Fruit fly (Drosophila melanogaster) whole organism, embryonic: ENCODE measurements around the gene CG18649.

Source experiments
- Antp ChIP-seq: fragments of 200-800 bp; sonication (Bioruptor generic); optimal IDR thresholded peaks from 3 replicates; lab custom pipeline; 2016; ENCODE audit warnings: missing biosample characterization, missing genetic modification characterization
- BEAF-32 ChIP-seq: fragments of 200-800 bp; sonication (Bioruptor generic); optimal IDR thresholded peaks from 3 replicates; lab custom pipeline; 2017; ENCODE audit warnings: missing biosample characterization, missing genetic modification characterization, mild to moderate bottlenecking, moderate library complexity, missing genetic modification reagents
- Bdp1 ChIP-seq: fragments of 200-800 bp; sonication (Bioruptor generic); optimal IDR thresholded peaks from 3 replicates; lab custom pipeline; 2016; ENCODE audit warnings: missing biosample characterization, missing genetic modification characterization
- Bgb ChIP-seq: fragments of 200-800 bp; sonication (Bioruptor generic); IDR thresholded peaks from 2 replicates; pipeline ENCODE4 v1.3.6; 2022; ENCODE audit warnings: missing biosample characterization, missing genetic modification characterization; ENCODE audit not compliant: partially characterized antibody
- Blimp-1 ChIP-seq: fragments of 200-800 bp; sonication (Bioruptor generic); optimal IDR thresholded peaks from 3 replicates; lab custom pipeline; 2018; ENCODE audit warnings: missing biosample characterization, missing genetic modification characterization, mild to moderate bottlenecking, moderate library complexity, missing genetic modification reagents
- CG11093 ChIP-seq: fragments of 200-800 bp; sonication (Bioruptor generic); IDR thresholded peaks from 3 replicates; pipeline ENCODE4 v1.3.6; 2022; ENCODE audit warnings: missing biosample characterization, missing genetic modification characterization
- CG11247 ChIP-seq: fragments of 200-800 bp; sonication (Bioruptor generic); IDR thresholded peaks from 2 replicates; pipeline ENCODE4 v1.3.6; 2022; ENCODE audit warnings: missing biosample characterization, missing genetic modification characterization
- CG12236 ChIP-seq: fragments of 200-800 bp; sonication (Bioruptor generic); optimal IDR thresholded peaks from 2 replicates; lab custom pipeline; 2016; ENCODE audit warnings: missing biosample characterization, missing genetic modification characterization
- CG1233 ChIP-seq: fragments of 200-800 bp; sonication (Bioruptor generic); optimal IDR thresholded peaks from 4 replicates; lab custom pipeline; 2018; ENCODE audit warnings: missing biosample characterization, mild to moderate bottlenecking, missing genetic modification characterization
- CG14014 ChIP-seq: fragments of 200-800 bp; sonication (Bioruptor generic); IDR thresholded peaks from 2 replicates; pipeline ENCODE4 v1.3.6; 2022; ENCODE audit warnings: missing biosample characterization, missing genetic modification characterization
- CG1602 ChIP-seq: fragments of 200-800 bp; sonication (Bioruptor generic); optimal IDR thresholded peaks from 3 replicates; lab custom pipeline; 2016; ENCODE audit warnings: missing biosample characterization, missing genetic modification characterization
- CG18619 ChIP-seq: fragments of 200-800 bp; sonication (Bioruptor generic); optimal IDR thresholded peaks from 3 replicates; lab custom pipeline; 2017; ENCODE audit warnings: missing biosample characterization, mild to moderate bottlenecking, missing genetic modification characterization
- CG31224 ChIP-seq: fragments of 200-800 bp; sonication (Bioruptor generic); IDR thresholded peaks from 2 replicates; pipeline ENCODE4 v1.3.6; 2022; ENCODE audit warnings: missing biosample characterization, missing genetic modification characterization
- CG3281 ChIP-seq: fragments of 200-800 bp; sonication (Bioruptor generic); optimal IDR thresholded peaks from 3 replicates; lab custom pipeline; 2017; ENCODE audit warnings: missing biosample characterization, mild to moderate bottlenecking, missing genetic modification characterization
- CG3407 ChIP-seq: fragments of 200-800 bp; sonication (Bioruptor generic); optimal IDR thresholded peaks from 2 replicates; lab custom pipeline; 2018; ENCODE audit warnings: missing biosample characterization, mild to moderate bottlenecking, missing genetic modification characterization
- CG6765 ChIP-seq: fragments of 200-800 bp; sonication (Bioruptor generic); optimal IDR thresholded peaks from 3 replicates; lab custom pipeline; 2017; ENCODE audit warnings: missing biosample characterization, mild to moderate bottlenecking, missing genetic modification characterization
- CG7271 ChIP-seq: fragments of 200-800 bp; sonication (Bioruptor generic); optimal IDR thresholded peaks from 2 replicates; lab custom pipeline; 2018; ENCODE audit warnings: missing biosample characterization, mild to moderate bottlenecking, missing genetic modification characterization, moderate library complexity
- CG7372 ChIP-seq: fragments of 200-800 bp; sonication (Bioruptor generic); IDR thresholded peaks from 2 replicates; pipeline ENCODE4 v1.3.6; 2022; ENCODE audit warnings: missing biosample characterization, missing genetic modification characterization
- CG7786 ChIP-seq: fragments of 200-800 bp; sonication (Bioruptor generic); optimal IDR thresholded peaks from 2 replicates; lab custom pipeline; 2016; ENCODE audit warnings: missing biosample characterization, missing genetic modification characterization
- CG7928 ChIP-seq: fragments of 200-800 bp; sonication (Bioruptor generic); optimal IDR thresholded peaks from 2 replicates; lab custom pipeline; 2017; ENCODE audit warnings: missing biosample characterization, mild to moderate bottlenecking, missing genetic modification characterization
- CG9817 ChIP-seq: fragments of 200-800 bp; sonication (Bioruptor generic); optimal IDR thresholded peaks from 2 replicates; lab custom pipeline; 2018; ENCODE audit warnings: missing biosample characterization, mild to moderate bottlenecking, missing genetic modification characterization, moderate library complexity
- CG9876 ChIP-seq: fragments of 200-800 bp; sonication (Bioruptor generic); optimal IDR thresholded peaks from 2 replicates; lab custom pipeline; 2016; ENCODE audit warnings: missing biosample characterization, missing genetic modification characterization
- D19B ChIP-seq: fragments of 200-800 bp; sonication (Bioruptor generic); optimal IDR thresholded peaks from 2 replicates; lab custom pipeline; 2017; ENCODE audit warnings: missing biosample characterization, mild to moderate bottlenecking, missing genetic modification characterization
- Elba2 ChIP-seq: fragments of 200-800 bp; sonication (Bioruptor generic); optimal IDR thresholded peaks from 3 replicates; lab custom pipeline; 2016; ENCODE audit warnings: missing biosample characterization, missing genetic modification characterization
- HLHmδ ChIP-seq: fragments of 200-800 bp; sonication (Bioruptor generic); optimal IDR thresholded peaks from 2 replicates; lab custom pipeline; 2018; ENCODE audit warnings: missing biosample characterization, mild to moderate bottlenecking, missing genetic modification characterization, moderate library complexity
- Hr3 ChIP-seq: fragments of 200-800 bp; sonication (Bioruptor generic); optimal IDR thresholded peaks from 3 replicates; lab custom pipeline; 2016; ENCODE audit warnings: missing biosample characterization, missing genetic modification characterization
- Hsf ChIP-seq: fragments of 200-800 bp; sonication (Bioruptor generic); optimal IDR thresholded peaks from 3 replicates; lab custom pipeline; 2016; ENCODE audit warnings: missing biosample characterization, missing genetic modification characterization
- Lim3 ChIP-seq: fragments of 200-800 bp; sonication (Bioruptor generic); IDR thresholded peaks from 2 replicates; pipeline ENCODE4 v1.3.6; 2022; ENCODE audit warnings: missing biosample characterization, missing genetic modification characterization
- MESR4 ChIP-seq: fragments of 200-800 bp; sonication (Bioruptor generic); optimal IDR thresholded peaks from 2 replicates; lab custom pipeline; 2018; ENCODE audit warnings: missing biosample characterization, mild to moderate bottlenecking, missing genetic modification characterization, moderate library complexity
- Max ChIP-seq: fragments of 200-800 bp; sonication (Bioruptor generic); optimal IDR thresholded peaks from 2 replicates; lab custom pipeline; 2016; ENCODE audit warnings: missing biosample characterization, mild to moderate bottlenecking, missing genetic modification characterization
- Mrtf ChIP-seq: fragments of 200-800 bp; sonication (Bioruptor generic); IDR thresholded peaks from 3 replicates; pipeline ENCODE4 v1.3.6; 2022; ENCODE audit warnings: missing biosample characterization, missing genetic modification characterization
- Xbp1 ChIP-seq: fragments of 200-800 bp; sonication (Bioruptor generic); optimal IDR thresholded peaks from 3 replicates; lab custom pipeline; 2016; ENCODE audit warnings: missing biosample characterization, mild to moderate bottlenecking, missing genetic modification characterization
- ap ChIP-seq: fragments of 200-800 bp; sonication (Bioruptor generic); IDR thresholded peaks from 2 replicates; pipeline ENCODE4 v1.3.6; 2022; ENCODE audit warnings: missing biosample characterization, missing genetic modification characterization
- cas ChIP-seq: fragments of 200-800 bp; sonication (Bioruptor generic); IDR thresholded peaks from 2 replicates; pipeline ENCODE4 v1.3.6; 2022; ENCODE audit warnings: missing biosample characterization, missing genetic modification characterization
- cg ChIP-seq: fragments of 200-800 bp; sonication (Bioruptor generic); optimal IDR thresholded peaks from 3 replicates; lab custom pipeline; 2019; ENCODE audit warnings: missing biosample characterization, mild to moderate bottlenecking, missing genetic modification characterization, moderate library complexity
- danr ChIP-seq: fragments of 200-800 bp; sonication (Bioruptor generic); IDR thresholded peaks from 2 replicates; pipeline ENCODE4 v1.3.6; 2022; ENCODE audit warnings: missing biosample characterization, missing genetic modification characterization
- emc ChIP-seq: fragments of 200-800 bp; sonication (Bioruptor generic); optimal IDR thresholded peaks from 2 replicates; lab custom pipeline; 2016; ENCODE audit warnings: missing biosample characterization, missing genetic modification characterization
- eyg ChIP-seq: fragments of 200-800 bp; sonication (Bioruptor generic); optimal IDR thresholded peaks from 3 replicates; lab custom pipeline; 2016; ENCODE audit warnings: missing biosample characterization, missing genetic modification characterization
- gt ChIP-seq: fragments of 200-800 bp; sonication (Bioruptor generic); IDR thresholded peaks from 2 replicates; pipeline ENCODE4 v1.3.6; 2022; ENCODE audit warnings: missing biosample characterization, missing genetic modification characterization
- mam ChIP-seq: fragments of 200-800 bp; sonication (Bioruptor generic); optimal IDR thresholded peaks from 3 replicates; lab custom pipeline; 2016; ENCODE audit warnings: missing biosample characterization, missing genetic modification characterization
- odd ChIP-seq: fragments of 200-800 bp; sonication (Bioruptor generic); optimal IDR thresholded peaks from 2 replicates; lab custom pipeline; 2017; ENCODE audit warnings: missing biosample characterization, mild to moderate bottlenecking, missing genetic modification characterization
- pfk ChIP-seq: fragments of 200-800 bp; sonication (Bioruptor generic); optimal IDR thresholded peaks from 2 replicates; lab custom pipeline; 2018; ENCODE audit warnings: missing biosample characterization, mild to moderate bottlenecking, missing genetic modification characterization, moderate library complexity
- pum ChIP-seq: fragments of 200-800 bp; sonication (Bioruptor generic); optimal IDR thresholded peaks from 2 replicates; lab custom pipeline; 2016; ENCODE audit warnings: missing biosample characterization, missing genetic modification characterization
- schlank ChIP-seq: fragments of 200-800 bp; sonication (Bioruptor generic); optimal IDR thresholded peaks from 2 replicates; lab custom pipeline; 2018; ENCODE audit warnings: missing biosample characterization, mild to moderate bottlenecking, missing genetic modification characterization
- scrt ChIP-seq: fragments of 200-800 bp; sonication (Bioruptor generic); optimal IDR thresholded peaks from 2 replicates; lab custom pipeline; 2018; ENCODE audit warnings: missing biosample characterization, mild to moderate bottlenecking, missing genetic modification characterization, moderate library complexity
- sens-2 ChIP-seq: fragments of 200-800 bp; sonication (Bioruptor generic); IDR thresholded peaks from 2 replicates; pipeline ENCODE4 v1.3.6; 2022; ENCODE audit warnings: missing biosample characterization, missing genetic modification characterization
- shn ChIP-seq: fragments of 200-800 bp; sonication (Bioruptor generic); optimal IDR thresholded peaks from 3 replicates; lab custom pipeline; 2016; ENCODE audit warnings: missing biosample characterization, missing genetic modification characterization
- stc ChIP-seq: fragments of 200-800 bp; sonication (Bioruptor generic); IDR thresholded peaks from 2 replicates; pipeline ENCODE4 v1.3.6; 2022; ENCODE audit warnings: missing biosample characterization, missing genetic modification characterization
- tap ChIP-seq: fragments of 200-800 bp; optimal IDR thresholded peaks from 3 replicates; lab custom pipeline; 2019; ENCODE audit warnings: missing biosample characterization, mild to moderate bottlenecking, missing genetic modification characterization, moderate library complexity
- ttk ChIP-seq: fragments of 200-800 bp; sonication (Bioruptor generic); IDR thresholded peaks from 2 replicates; pipeline ENCODE4 v2.1.2; 2022; ENCODE audit warnings: missing biosample characterization, missing genetic modification characterization
- yki ChIP-seq: fragments of >200 bp; optimal IDR thresholded peaks from 3 replicates; lab custom pipeline; 2018
- zfh2 ChIP-seq: fragments of 200-800 bp; sonication (Bioruptor generic); optimal IDR thresholded peaks from 2 replicates; lab custom pipeline; 2016; ENCODE audit warnings: missing biosample characterization, missing genetic modification characterization

The CG18649 gene

DNA sequence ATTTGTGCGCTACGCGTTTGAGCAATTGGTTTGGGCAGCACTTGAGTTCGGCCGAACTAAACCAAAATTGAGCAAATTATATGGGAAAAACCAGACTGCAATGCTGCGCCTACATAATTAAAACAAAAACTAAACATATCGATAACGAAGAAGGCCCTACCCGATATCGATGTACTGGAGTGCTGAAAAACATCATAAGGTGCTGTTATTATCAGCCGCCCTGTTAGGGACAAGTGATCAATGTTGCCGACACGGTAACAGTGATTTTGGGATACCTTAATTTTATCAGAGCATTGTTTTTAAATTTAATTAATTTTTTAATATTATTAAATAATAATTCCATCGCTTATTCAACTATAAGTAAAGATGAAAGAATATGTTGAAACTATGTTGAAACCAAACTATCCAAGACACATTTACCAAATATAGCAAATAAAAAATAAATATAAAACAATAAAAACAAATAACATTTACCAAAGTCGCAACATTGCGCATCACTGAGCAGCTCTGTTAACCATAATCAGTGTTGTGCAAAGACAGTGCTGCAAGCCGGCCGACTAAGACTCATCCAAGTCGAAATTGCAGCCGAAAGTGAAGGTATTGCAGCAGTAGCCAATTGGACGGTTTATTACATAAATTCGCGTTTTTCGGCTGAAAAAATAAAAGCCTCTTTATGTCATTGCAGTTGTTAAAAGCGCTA is 40.8 kb upstream of the CG18649 start, which contains the start of the genes sstn, Plp and GlyRS (continued):
- no peak for TF ChIP-seq CG11247 (GFP tag; lab: Robert Waterston, UW)
- no peak for TF ChIP-seq Mrtf (GFP tag; lab: Robert Waterston, UW)
- no peak for TF ChIP-seq Bdp1
- no peak for TF ChIP-seq shn (GFP tag; lab: Kevin White, UChicago)
- no peak for TF ChIP-seq gt (GFP tag; lab: Robert Waterston, UW)
- peak; percentile 72 for TF ChIP-seq MESR4 (GFP tag; lab: Kevin White, UChicago)
- no peak for TF ChIP-seq D19B (GFP tag; lab: Kevin White, UChicago)
- TF ChIP-seq Hr3 (GFP tag; lab: Kevin White, UChicago) = peak; percentile 51
- no peak for TF ChIP-seq sens-2 (GFP tag; lab: Robert Waterston, UW)
- no peak for TF ChIP-seq HLHmδ (GFP tag; lab: Kevin White, UChicago)
- peak; percentile 26 for TF ChIP-seq CG1602
- TF ChIP-seq CG7786 (GFP tag; lab: Kevin White, UChicago) = no peak
- no peak for TF ChIP-seq cg (GFP tag; lab: Kevin White, UChicago)
- no peak for TF ChIP-seq ap (GFP tag; lab: Robert Waterston, UW)
- TF ChIP-seq pfk = no peak
- TF ChIP-seq CG9817 (tag; lab: Kevin White, UChicago) = peak; percentile 42
- no peak for TF ChIP-seq CG9876
- TF ChIP-seq CG3281 = peak; percentile 39
- no peak for TF ChIP-seq mam (GFP tag; lab: Kevin White, UChicago)
- TF ChIP-seq schlank (tag; lab: Kevin White, UChicago) = no peak
- TF ChIP-seq zfh2 (GFP tag; lab: Kevin White, UChicago) = peak; percentile 14
- TF ChIP-seq scrt = no peak
- TF ChIP-seq ttk = no peak
- TF ChIP-seq Xbp1 = peak; percentile 40
- TF ChIP-seq CG11093 = no peak
- TF ChIP-seq CG31224 (GFP tag; lab: Robert Waterston, UW) = no peak
- no peak for TF ChIP-seq yki (lab: Kevin White, UChicago)
- TF ChIP-seq CG18619 (GFP tag; lab: Kevin White, UChicago) = peak; percentile 57
- TF ChIP-seq Blimp-1 = peak; percentile 40
- no peak for TF ChIP-seq CG1233 (GFP tag; lab: Kevin White, UChicago)
- no peak for TF ChIP-seq pum (GFP tag; lab: Kevin White, UChicago)
- peak; percentile 5 for TF ChIP-seq Hsf
- no peak for TF ChIP-seq Lim3 (GFP tag; lab: Robert Waterston, UW)
- no peak for TF ChIP-seq CG7928 (GFP tag; lab: Kevin White, UChicago)
- no peak for TF ChIP-seq emc (GFP tag; lab: Kevin White, UChicago)
- no peak for TF ChIP-seq stc (GFP tag; lab: Robert Waterston, UW)
- TF ChIP-seq CG3407 (GFP tag; lab: Kevin White, UChicago) = peak; percentile 28
- no peak for TF ChIP-seq cas (GFP tag; lab: Robert Waterston, UW)
- TF ChIP-seq CG14014 (GFP tag; lab: Robert Waterston, UW) = no peak
- no peak for TF ChIP-seq tap (tag; lab: Kevin White, UChicago)
- TF ChIP-seq odd = no peak
- peak; percentile 70 for TF ChIP-seq BEAF-32
- no peak for TF ChIP-seq Antp (GFP tag; lab: Kevin White, UChicago)
- no peak for TF ChIP-seq danr (GFP tag; lab: Robert Waterston, UW)
- TF ChIP-seq CG12236 (GFP tag; lab: Kevin White, UChicago) = no peak
- no peak for TF ChIP-seq CG6765 (GFP tag; lab: Kevin White, UChicago)
- TF ChIP-seq Bgb (GFP tag; lab: Robert Waterston, UW) = peak; percentile 55
- TF ChIP-seq eyg = no peak
- TF ChIP-seq Elba2 (GFP tag; lab: Kevin White, UChicago) = peak; percentile 92
- peak; percentile 50 for TF ChIP-seq Max
- TF ChIP-seq CG7372 (GFP tag; lab: Robert Waterston, UW) = no peak
- TF ChIP-seq CG7271 (tag; lab: Kevin White, UChicago) = no peak
